Fruit fly (Drosophila melanogaster): ENCODE results near the gene CG33090.

DNA sequence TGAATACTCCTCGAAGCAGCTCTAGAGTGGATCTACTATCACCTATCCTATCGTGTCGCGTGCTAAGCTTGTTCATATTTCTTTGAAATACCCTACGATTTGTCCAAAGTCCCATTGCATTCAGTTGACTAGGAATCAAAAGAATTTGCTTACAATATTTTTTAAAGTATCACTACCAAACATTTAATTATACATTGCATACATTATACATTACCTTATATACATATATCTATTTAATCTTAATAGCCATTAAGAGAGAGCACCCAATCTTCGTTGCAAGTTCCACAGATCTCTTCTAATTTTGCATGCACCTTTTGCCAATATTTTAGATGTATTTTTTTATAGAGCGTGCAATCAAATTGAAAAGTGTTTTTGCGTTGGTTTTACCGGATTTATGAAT, 15.4 kb upstream of the CG33090 start:
- TF ChIP-seq Mio (GFP tag; optimal IDR thresholded peaks at IDR 0.05) (no peak), psq (GFP tag; optimal IDR thresholded peaks at IDR 0.05) (no peak), usp (GFP tag; optimal IDR thresholded peaks at IDR 0.05) (no peak), CG32264 (GFP tag; optimal IDR thresholded peaks at IDR 0.05) (no peak), dl (GFP tag; optimal IDR thresholded peaks at IDR 0.05; ENCODE audit: insufficient read depth in 1 of 2, partially characterized antibody in 2 of 2) (no peak), tai (GFP tag; optimal IDR thresholded peaks at IDR 0.05) (no peak), ey (GFP tag; optimal IDR thresholded peaks at IDR 0.05) (no peak), h (GFP tag; optimal IDR thresholded peaks at IDR 0.05) (no peak)
